Worm (Caenorhabditis elegans) whole organism, late embryonic: ENCODE measurements around the gene T09F5.20.

Experiments
- C08G9.2 ChIP-seq: sonication (generic microtip); optimal IDR thresholded peaks from 2 replicates; lab custom pipeline; 2016; ENCODE audit warnings: mild to moderate bottlenecking, missing genetic modification characterization, moderate library complexity, missing compliant biosample characterization
- K09A11.1 ChIP-seq: sonication (generic microtip); optimal IDR thresholded peaks from 2 replicates; lab custom pipeline; 2017; ENCODE audit warnings: antibody characterized with exemption, mild to moderate bottlenecking, missing genetic modification characterization, missing compliant biosample characterization; ENCODE audit not compliant: insufficient read depth
- ahr-1 ChIP-seq: sonication (generic microtip); optimal IDR thresholded peaks from 2 replicates; lab custom pipeline; 2016; ENCODE audit warnings: missing genetic modification characterization, missing compliant biosample characterization
- ama-1 ChIP-seq: fragments of 150-350 bp; optimal IDR thresholded peaks from 2 replicates; lab custom pipeline; 2014
- ceh-18 ChIP-seq: sonication (generic microtip); optimal IDR thresholded peaks from 2 replicates; lab custom pipeline; 2016; ENCODE audit warnings: missing genetic modification characterization, missing compliant biosample characterization
- ceh-19 ChIP-seq: fragments of 200-800 bp; sonication (Bioruptor generic); optimal IDR thresholded peaks from 2 replicates; lab custom pipeline; 2018; ENCODE audit warnings: mild to moderate bottlenecking, missing genetic modification characterization, missing compliant biosample characterization
- ceh-30 ChIP-seq: fragments of 150-350 bp; optimal IDR thresholded peaks from 2 replicates; lab custom pipeline; 2014; ENCODE audit warnings: missing biosample characterization, missing genetic modification characterization
- ceh-31 ChIP-seq: sonication (generic microtip); optimal IDR thresholded peaks from 2 replicates; lab custom pipeline; 2016; ENCODE audit warnings: missing genetic modification characterization, missing compliant biosample characterization
- ceh-34 ChIP-seq: sonication (generic microtip); optimal IDR thresholded peaks from 2 replicates; lab custom pipeline; 2016; ENCODE audit warnings: mild to moderate bottlenecking, missing genetic modification characterization, missing compliant biosample characterization
- ceh-45 ChIP-seq: fragments of 200-800 bp; sonication (Bioruptor generic); IDR thresholded peaks from 2 replicates; pipeline ENCODE4 v1.3.6; 2022; ENCODE audit warnings: missing genetic modification reagents, missing genetic modification characterization, missing compliant biosample characterization
- ceh-6 ChIP-seq: fragments of 200-800 bp; sonication (Bioruptor generic); optimal IDR thresholded peaks from 2 replicates; lab custom pipeline; 2018; ENCODE audit warnings: mild to moderate bottlenecking, missing genetic modification characterization, missing compliant biosample characterization
- ceh-9 ChIP-seq: sonication (generic microtip); optimal IDR thresholded peaks from 2 replicates; lab custom pipeline; 2016; ENCODE audit warnings: mild to moderate bottlenecking, missing genetic modification characterization, inconsistent platforms, missing compliant biosample characterization
- che-1 ChIP-seq: sonication (generic microtip); optimal IDR thresholded peaks from 2 replicates; lab custom pipeline; 2016; ENCODE audit warnings: mild to moderate bottlenecking, missing genetic modification characterization, missing compliant biosample characterization
- dmd-4 ChIP-seq: sonication (generic microtip); optimal IDR thresholded peaks from 2 replicates; lab custom pipeline; 2016; ENCODE audit warnings: borderline replicate concordance, missing genetic modification characterization, missing compliant biosample characterization
- dve-1 ChIP-seq: sonication (generic microtip); optimal IDR thresholded peaks from 2 replicates; lab custom pipeline; 2017; ENCODE audit warnings: antibody characterized with exemption, mild to moderate bottlenecking, missing genetic modification characterization, missing compliant biosample characterization
- elt-2 ChIP-seq: sonication (generic microtip); optimal IDR thresholded peaks from 2 replicates; lab custom pipeline; 2016; ENCODE audit warnings: missing genetic modification reagents, missing genetic modification characterization, missing compliant biosample characterization
- ets-4 ChIP-seq: sonication (generic microtip); optimal IDR thresholded peaks from 2 replicates; lab custom pipeline; 2016; ENCODE audit warnings: missing genetic modification characterization, missing compliant biosample characterization
- fax-1 ChIP-seq: sonication (generic microtip); optimal IDR thresholded peaks from 2 replicates; lab custom pipeline; 2016; ENCODE audit warnings: missing genotype, missing genetic modification characterization, missing compliant biosample characterization
- fkh-10 ChIP-seq: fragments of 150-350 bp; optimal IDR thresholded peaks from 2 replicates; lab custom pipeline; 2014; ENCODE audit warnings: missing biosample characterization, missing genetic modification reagents, missing genetic modification characterization
- hlh-6 ChIP-seq: sonication (generic microtip); optimal IDR thresholded peaks from 2 replicates; lab custom pipeline; 2016; ENCODE audit warnings: missing genotype, missing genetic modification characterization, missing compliant biosample characterization
- lin-11 ChIP-seq: fragments of 200-800 bp; sonication (Bioruptor generic); optimal IDR thresholded peaks from 2 replicates; lab custom pipeline; 2018; ENCODE audit warnings: mild to moderate bottlenecking, missing genetic modification characterization, missing compliant biosample characterization
- nfya-1 ChIP-seq: sonication (generic microtip); optimal IDR thresholded peaks from 2 replicates; lab custom pipeline; 2017; ENCODE audit warnings: missing genetic modification characterization, mild to moderate bottlenecking, missing compliant biosample characterization, antibody characterized with exemption, moderate library complexity
- nhr-11 ChIP-seq: fragments of 150-350 bp; optimal IDR thresholded peaks from 2 replicates; lab custom pipeline; 2014; ENCODE audit warnings: missing biosample characterization, missing genetic modification characterization
- nhr-232 ChIP-seq: sonication (generic microtip); optimal IDR thresholded peaks from 2 replicates; lab custom pipeline; 2016; ENCODE audit warnings: missing genetic modification characterization, missing compliant biosample characterization
- npax-4 ChIP-seq: sonication (generic microtip); optimal IDR thresholded peaks from 2 replicates; lab custom pipeline; 2016; ENCODE audit warnings: missing genetic modification characterization, missing compliant biosample characterization
- odd-2 ChIP-seq: sonication (generic microtip); optimal IDR thresholded peaks from 2 replicates; lab custom pipeline; 2017; ENCODE audit warnings: antibody characterized with exemption, mild to moderate bottlenecking, missing genetic modification characterization, missing compliant biosample characterization
- pax-1 ChIP-seq: fragments of 150-350 bp; optimal IDR thresholded peaks from 2 replicates; lab custom pipeline; 2014; ENCODE audit warnings: missing biosample characterization, missing genetic modification characterization
- pha-2 ChIP-seq: sonication (generic microtip); optimal IDR thresholded peaks from 2 replicates; lab custom pipeline; 2017; ENCODE audit warnings: mild to moderate bottlenecking, missing genetic modification characterization, missing compliant biosample characterization
- pha-4 ChIP-seq: fragments of 150-350 bp; optimal IDR thresholded peaks from 2 replicates; lab custom pipeline; 2018; ENCODE audit warnings: missing biosample characterization, missing genetic modification reagents, missing genetic modification characterization
- pqm-1 ChIP-seq: sonication (generic microtip); optimal IDR thresholded peaks from 2 replicates; lab custom pipeline; 2016; ENCODE audit warnings: missing genetic modification characterization, missing compliant biosample characterization
- pros-1 ChIP-seq: fragments of 150-350 bp; optimal IDR thresholded peaks from 2 replicates; lab custom pipeline; 2014; ENCODE audit warnings: missing biosample characterization, missing genetic modification reagents, missing genetic modification characterization
- sox-2 ChIP-seq: fragments of 200-800 bp; sonication (Bioruptor generic); IDR thresholded peaks from 2 replicates; pipeline ENCODE4 v1.3.6; 2022; ENCODE audit warnings: missing genetic modification reagents, missing genetic modification characterization, missing compliant biosample characterization
- syd-9 ChIP-seq: sonication (generic microtip); optimal IDR thresholded peaks from 2 replicates; lab custom pipeline; 2016; ENCODE audit warnings: mild to moderate bottlenecking, missing genetic modification characterization, moderate library complexity, missing compliant biosample characterization
- tbx-2 ChIP-seq: sonication (generic microtip); optimal IDR thresholded peaks from 2 replicates; lab custom pipeline; 2016; ENCODE audit warnings: missing genetic modification characterization, missing compliant biosample characterization
- tbx-7 ChIP-seq: sonication (generic microtip); optimal IDR thresholded peaks from 2 replicates; lab custom pipeline; 2016; ENCODE audit warnings: missing genotype, missing genetic modification characterization, missing compliant biosample characterization
- unc-3 ChIP-seq, 2 experiments: fragments of 200-800 bp in 1 of 2; sonication (Bioruptor generic) in 1 of 2; sonication (generic microtip) in 1 of 2; conservative IDR thresholded peaks in 1 of 2; optimal IDR thresholded peaks in 1 of 2; 2 replicates each; pipeline versions ENCODE4 v1.3.6 to Lab custom; 2016 to 2022; ENCODE audit warnings: missing compliant biosample characterization in 2 of 2, missing genetic modification characterization in 2 of 2, missing genetic modification reagents in 1 of 2
- unc-42 ChIP-seq: sonication (generic microtip); optimal IDR thresholded peaks from 2 replicates; lab custom pipeline; 2016; ENCODE audit warnings: missing genotype, missing genetic modification characterization, missing compliant biosample characterization
- unc-55 ChIP-seq: sonication (generic microtip); optimal IDR thresholded peaks from 2 replicates; lab custom pipeline; 2017; ENCODE audit warnings: missing biosample characterization, missing genetic modification reagents, missing genetic modification characterization
- ztf-16 ChIP-seq: sonication (generic microtip); optimal IDR thresholded peaks from 2 replicates; lab custom pipeline; 2017; ENCODE audit warnings: missing genetic modification characterization, missing compliant biosample characterization

The T09F5.20 gene

ce11 chrV:15187083-15188057 lies 39.7 kb upstream of the T09F5.20 start, which contains the start of the genes cyn-7 and bath-36:
Gene cyn-7, minus strand, starts transcription at chrV:15187378.
Gene bath-36, plus strand, starts transcription at chrV:15187888.
- TF ChIP-seq dve-1 (tag; lab: Kevin White, UChicago): no peak
- TF ChIP-seq tbx-2 (tag; lab: Kevin White, UChicago): peak; percentile 39
- TF ChIP-seq ceh-18 (tag; lab: Kevin White, UChicago): peak; percentile 48
- TF ChIP-seq nhr-11: no peak
- TF ChIP-seq npax-4 (tag; lab: Kevin White, UChicago): no peak
- no peak for TF ChIP-seq pha-2 (tag; lab: Kevin White, UChicago)
- no peak for TF ChIP-seq nhr-232 (tag; lab: Kevin White, UChicago)
- peak; percentile 36 for TF ChIP-seq ceh-31 (tag; lab: Kevin White, UChicago)
- no peak for TF ChIP-seq unc-3 (GFP tag; conservative IDR thresholded peaks at IDR 0.05; lab: Robert Waterston, UW)
- no peak for TF ChIP-seq unc-3 (tag; optimal IDR thresholded peaks at IDR 0.05; lab: Kevin White, UChicago)
- TF ChIP-seq lin-11 (tag; lab: Kevin White, UChicago): no peak
- TF ChIP-seq elt-2 (tag; lab: Kevin White, UChicago): peak; percentile 27
- TF ChIP-seq unc-42 (tag; lab: Kevin White, UChicago): peak; percentile 29
- no peak for TF ChIP-seq ceh-6
- no peak for TF ChIP-seq pha-4 (tag; lab: Kevin White, UChicago)
- no peak for TF ChIP-seq ahr-1 (tag; lab: Kevin White, UChicago)
- TF ChIP-seq che-1: no peak
- TF ChIP-seq tbx-7 (tag; lab: Kevin White, UChicago): no peak
- TF ChIP-seq fax-1 (tag; lab: Kevin White, UChicago): no peak
- TF ChIP-seq ceh-34: peak; percentile 13
- TF ChIP-seq K09A11.1 (tag; lab: Kevin White, UChicago): no peak
- TF ChIP-seq ets-4 (tag; lab: Kevin White, UChicago): peak; percentile 13
- TF ChIP-seq fkh-10: no peak
- TF ChIP-seq ztf-16 (tag; lab: Kevin White, UChicago): no peak
- TF ChIP-seq C08G9.2 (tag; lab: Kevin White, UChicago): no peak
- peak; percentile 1 for TF ChIP-seq unc-55
- TF ChIP-seq pax-1 (tag; lab: Kevin White, UChicago): no peak
- TF ChIP-seq nfya-1: peak; percentile 46
- TF ChIP-seq ceh-45 (GFP tag; lab: Robert Waterston, UW): no peak
- TF ChIP-seq hlh-6 (tag; lab: Kevin White, UChicago): no peak

- TF ChIP-seq elt-2 (tag; lab: Kevin White, UChicago): no peak
- no peak for TF ChIP-seq pros-1 (tag; lab: Kevin White, UChicago)
- TF ChIP-seq pqm-1 (tag; lab: Kevin White, UChicago): no peak
- no peak for TF ChIP-seq lin-11 (tag; lab: Kevin White, UChicago)
- TF ChIP-seq ceh-30 (tag; lab: Kevin White, UChicago): no peak
- TF ChIP-seq ceh-19 (GFP tag; lab: Kevin White, UChicago): no peak
- no peak for TF ChIP-seq dmd-4 (tag; lab: Kevin White, UChicago)
- no peak for TF ChIP-seq ama-1 (lab: Kevin White, UChicago)
- no peak for TF ChIP-seq syd-9 (tag; lab: Kevin White, UChicago)
- TF ChIP-seq ahr-1 (tag; lab: Kevin White, UChicago): no peak
- no peak for TF ChIP-seq pha-2 (tag; lab: Kevin White, UChicago)
- TF ChIP-seq ceh-9 (tag; lab: Kevin White, UChicago): no peak
- TF ChIP-seq sox-2: no peak
- no peak for TF ChIP-seq odd-2 (tag; lab: Kevin White, UChicago)
- TF ChIP-seq che-1: no peak
- TF ChIP-seq unc-3 (GFP tag; conservative IDR thresholded peaks at IDR 0.05; lab: Robert Waterston, UW): no peak
- no peak for TF ChIP-seq unc-3 (tag; optimal IDR thresholded peaks at IDR 0.05; lab: Kevin White, UChicago)
- TF ChIP-seq C08G9.2 (tag; lab: Kevin White, UChicago): no peak
These were observed 38.7 kb upstream of the T09F5.20 start, which contains the start of gene Y75B12B.3 for ce11 chrV:15186259-15186927. Gene Y75B12B.3, minus strand, starts transcription at chrV:15186279.
